Worm (Caenorhabditis elegans) whole organism, L2 larva: ENCODE results near the gene chca-1.
A peak's percentile ranks its signal among the peaks of the same experiment; 100 is the strongest.

Experiments used
- F13H6.1 ChIP-seq: sonication (generic microtip); optimal IDR thresholded peaks from 2 replicates; lab custom pipeline; 2016; ENCODE audit warnings: missing genetic modification characterization, missing compliant biosample characterization
- R02D3.7 ChIP-seq: fragments of 150-350 bp; optimal IDR thresholded peaks from 2 replicates; lab custom pipeline; 2014; ENCODE audit warnings: missing biosample characterization, missing genetic modification characterization
- Y55F3AM.14 ChIP-seq: fragments of 200-800 bp; sonication (Bioruptor generic); optimal IDR thresholded peaks from 2 replicates; lab custom pipeline; 2018; ENCODE audit warnings: mild to moderate bottlenecking, missing genetic modification characterization, missing compliant biosample characterization
- ZK546.5 ChIP-seq: sonication (generic microtip); optimal IDR thresholded peaks from 2 replicates; lab custom pipeline; 2017; ENCODE audit warnings: missing biosample characterization, missing genetic modification characterization
- alr-1 ChIP-seq: fragments of 150-350 bp; optimal IDR thresholded peaks from 2 replicates; lab custom pipeline; 2014; ENCODE audit warnings: missing biosample characterization, missing genetic modification characterization
- ama-1 ChIP-seq: fragments of 150-350 bp; optimal IDR thresholded peaks from 2 replicates; lab custom pipeline; 2018; ENCODE audit warnings: inconsistent platforms
- blmp-1 ChIP-seq: sonication (generic microtip); optimal IDR thresholded peaks from 2 replicates; lab custom pipeline; 2017; ENCODE audit warnings: missing genetic modification characterization, mild to moderate bottlenecking, missing compliant biosample characterization, antibody characterized with exemption, moderate library complexity; ENCODE audit not compliant: insufficient read depth
- ceh-16 ChIP-seq: fragments of 150-350 bp; optimal IDR thresholded peaks from 2 replicates; lab custom pipeline; 2014; ENCODE audit warnings: missing biosample characterization, missing genetic modification characterization
- crh-2 ChIP-seq: sonication (generic microtip); optimal IDR thresholded peaks from 2 replicates; lab custom pipeline; 2017; ENCODE audit warnings: missing biosample characterization, missing genetic modification characterization
- dmd-4 ChIP-seq: sonication (generic microtip); optimal IDR thresholded peaks from 2 replicates; lab custom pipeline; 2017; ENCODE audit warnings: missing biosample characterization, missing genetic modification characterization
- egl-27 ChIP-seq: sonication (generic microtip); optimal IDR thresholded peaks from 3 replicates; lab custom pipeline; 2017; ENCODE audit warnings: missing biosample characterization, missing genetic modification reagents, missing genetic modification characterization
- elt-1 ChIP-seq: fragments of 150-350 bp; optimal IDR thresholded peaks from 2 replicates; lab custom pipeline; 2014; ENCODE audit warnings: missing biosample characterization, missing genetic modification characterization
- fos-1 ChIP-seq: fragments of 150-350 bp; optimal IDR thresholded peaks from 2 replicates; lab custom pipeline; 2014; ENCODE audit warnings: missing biosample characterization, missing genetic modification characterization
- gmeb-1 ChIP-seq: fragments of 150-350 bp; optimal IDR thresholded peaks from 2 replicates; lab custom pipeline; 2014; ENCODE audit warnings: missing biosample characterization, missing genetic modification characterization
- lin-39 ChIP-seq: fragments of 150-350 bp; optimal IDR thresholded peaks from 2 replicates; lab custom pipeline; 2014; ENCODE audit warnings: missing biosample characterization, missing genetic modification reagents, missing genetic modification characterization
- lsy-2 ChIP-seq, 2 experiments: fragments of 150-350 bp in 1 of 2; sonication (generic microtip) in 1 of 2; optimal IDR thresholded peaks; 2 replicates each; lab custom pipeline; 2014 to 2017; ENCODE audit warnings: missing biosample characterization in 2 of 2, missing genetic modification characterization in 2 of 2
- mab-5 ChIP-seq: fragments of 150-350 bp; optimal IDR thresholded peaks from 2 replicates; lab custom pipeline; 2014; ENCODE audit warnings: missing biosample characterization, missing genetic modification characterization
- mbf-1 ChIP-seq: sonication (generic microtip); optimal IDR thresholded peaks from 2 replicates; lab custom pipeline; 2017; ENCODE audit warnings: missing biosample characterization, missing genetic modification characterization
- mdl-1 ChIP-seq, 2 experiments: fragments of 150-350 bp in 1 of 2; sonication (generic microtip) in 1 of 2; optimal IDR thresholded peaks; 2 replicates each; lab custom pipeline; 2017; ENCODE audit warnings: missing biosample characterization in 2 of 2, missing genetic modification characterization in 2 of 2
- nhr-10 ChIP-seq: sonication (generic microtip); optimal IDR thresholded peaks from 2 replicates; lab custom pipeline; 2017; ENCODE audit warnings: missing biosample characterization, missing genetic modification characterization
- nhr-11 ChIP-seq: fragments of 150-350 bp; optimal IDR thresholded peaks from 2 replicates; lab custom pipeline; 2014; ENCODE audit warnings: missing biosample characterization, missing genetic modification characterization
- nhr-129 ChIP-seq: fragments of 150-350 bp; optimal IDR thresholded peaks from 2 replicates; lab custom pipeline; 2014; ENCODE audit warnings: missing biosample characterization, missing genetic modification characterization
- nhr-21 ChIP-seq: fragments of 150-350 bp; optimal IDR thresholded peaks from 2 replicates; lab custom pipeline; 2014; ENCODE audit warnings: missing biosample characterization, missing genetic modification characterization
- nhr-23 ChIP-seq: fragments of 150-350 bp; optimal IDR thresholded peaks from 2 replicates; lab custom pipeline; 2014; ENCODE audit warnings: missing biosample characterization, missing genetic modification reagents, missing genetic modification characterization
- nhr-237 ChIP-seq: fragments of 150-350 bp; optimal IDR thresholded peaks from 2 replicates; lab custom pipeline; 2014; ENCODE audit warnings: missing biosample characterization, missing genetic modification characterization
- nhr-25 ChIP-seq: fragments of 150-350 bp; sonication (generic microtip); optimal IDR thresholded peaks from 3 replicates; lab custom pipeline; 2014; ENCODE audit warnings: missing biosample characterization, missing genetic modification characterization
- nhr-77 ChIP-seq: fragments of 150-350 bp; optimal IDR thresholded peaks from 2 replicates; lab custom pipeline; 2014; ENCODE audit warnings: missing biosample characterization, missing genetic modification characterization
- sem-4 ChIP-seq: fragments of 150-350 bp; optimal IDR thresholded peaks from 2 replicates; lab custom pipeline; 2014; ENCODE audit warnings: missing biosample characterization, missing genetic modification reagents, missing genetic modification characterization
- sma-3 ChIP-seq: sonication (generic microtip); optimal IDR thresholded peaks from 2 replicates; lab custom pipeline; 2016; ENCODE audit warnings: missing genetic modification reagents, missing genetic modification characterization, missing compliant biosample characterization
- sma-9 ChIP-seq, 2 experiments: fragments of 150-350 bp in 1 of 2; sonication (generic microtip) in 1 of 2; optimal IDR thresholded peaks; 2 replicates each; lab custom pipeline; 2014 to 2016; ENCODE audit warnings: missing genetic modification characterization in 2 of 2, mild to moderate bottlenecking in 1 of 2, missing biosample characterization in 1 of 2, missing compliant biosample characterization in 1 of 2, missing genetic modification reagents in 1 of 2, moderate library complexity in 1 of 2
- snpc-4 ChIP-seq: fragments of 150-350 bp; optimal IDR thresholded peaks from 2 replicates; lab custom pipeline; 2014; ENCODE audit warnings: missing biosample characterization, missing genetic modification characterization
- unc-39 ChIP-seq: fragments of 150-350 bp; optimal IDR thresholded peaks from 2 replicates; lab custom pipeline; 2014; ENCODE audit warnings: missing biosample characterization, missing genetic modification characterization
- unc-55 ChIP-seq: fragments of 150-350 bp; sonication (generic microtip); optimal IDR thresholded peaks from 3 replicates; lab custom pipeline; 2014; ENCODE audit warnings: missing biosample characterization, missing genetic modification reagents, missing genetic modification characterization
- unc-62 ChIP-seq: fragments of 150-350 bp; optimal IDR thresholded peaks from 2 replicates; lab custom pipeline; 2014; ENCODE audit warnings: missing biosample characterization, missing genetic modification reagents, missing genetic modification characterization
- ztf-1 ChIP-seq: fragments of 200-800 bp; sonication (Bioruptor generic); conservative IDR thresholded peaks from 2 replicates; pipeline ENCODE4 v1.3.6; 2022; ENCODE audit warnings: missing genetic modification characterization, missing compliant biosample characterization
- ztf-4 ChIP-seq: fragments of 150-350 bp; optimal IDR thresholded peaks from 2 replicates; lab custom pipeline; 2014; ENCODE audit warnings: missing biosample characterization, missing genetic modification characterization

Gene chca-1

ce11 chrIV:9672434-9672833 is 21.2 kb downstream of the chca-1 start:
- TF ChIP-seq F13H6.1 (no peak), nhr-237 (tag; lab: Kevin White, UChicago) (no peak), nhr-129 (tag; lab: Kevin White, UChicago) (peak; percentile 45), sma-9 (GFP tag; optimal IDR thresholded peaks at IDR 0.05; lab: Kevin White, UChicago) (peak; percentile 92), sma-9 (tag; optimal IDR thresholded peaks at IDR 0.05; lab: Kevin White, UChicago) (no peak), dmd-4 (tag; lab: Kevin White, UChicago) (no peak), mab-5 (tag; lab: Kevin White, UChicago) (no peak), ztf-4 (no peak), sma-3 (GFP tag; lab: Kevin White, UChicago) (peak; percentile 84), fos-1 (peak; percentile 39), elt-1 (tag; lab: Kevin White, UChicago) (no peak), nhr-25 (tag; lab: Kevin White, UChicago) (peak; percentile 73), unc-55 (no peak), crh-2 (peak; percentile 13), mdl-1 (tag; optimal IDR thresholded peaks at IDR 0.05; lab: Kevin White, UChicago) (peak in 1 of 2 experiments; percentile 41), R02D3.7 (tag; lab: Kevin White, UChicago) (no peak), gmeb-1 (tag; lab: Kevin White, UChicago) (peak; percentile 44), Y55F3AM.14 (GFP tag; lab: Kevin White, UChicago) (peak; percentile 8), unc-39 (tag; lab: Kevin White, UChicago) (no peak), lin-39 (tag; lab: Kevin White, UChicago) (no peak), nhr-11 (tag; lab: Kevin White, UChicago) (no peak), blmp-1 (tag; lab: Kevin White, UChicago) (peak; percentile 34), lsy-2 (tag; optimal IDR thresholded peaks at IDR 0.05; lab: Kevin White, UChicago) (peak in 1 of 2 experiments; percentile 81), nhr-21 (tag; lab: Kevin White, UChicago) (peak; percentile 92), nhr-10 (no peak)
- TF ChIP-seq, all 48 proteins: peak for 12

- TF ChIP-seq sma-9 (GFP tag; optimal IDR thresholded peaks at IDR 0.05; lab: Kevin White, UChicago) = peak; percentile 32
- TF ChIP-seq sma-9 (tag; optimal IDR thresholded peaks at IDR 0.05; lab: Kevin White, UChicago) = no peak
- TF ChIP-seq blmp-1 (tag; lab: Kevin White, UChicago) = peak; percentile 81
- no peak for TF ChIP-seq nhr-77 (tag; lab: Kevin White, UChicago)
- peak; percentile 41 for TF ChIP-seq nhr-25 (tag; lab: Kevin White, UChicago)
- no peak for TF ChIP-seq Y55F3AM.14 (GFP tag; lab: Kevin White, UChicago)
- no peak for TF ChIP-seq R02D3.7 (tag; lab: Kevin White, UChicago)
- no peak for TF ChIP-seq lsy-2 (tag; optimal IDR thresholded peaks at IDR 0.05; lab: Kevin White, UChicago)
- TF ChIP-seq egl-27 (tag; lab: Kevin White, UChicago) = no peak
- TF ChIP-seq lin-39 (tag; lab: Kevin White, UChicago) = no peak
- no peak for TF ChIP-seq mdl-1 (tag; optimal IDR thresholded peaks at IDR 0.05; lab: Kevin White, UChicago)
- no peak for TF ChIP-seq nhr-11 (tag; lab: Kevin White, UChicago)
- TF ChIP-seq snpc-4 = no peak
Measured at ce11 chrIV:9673206-9673605, 22.0 kb downstream of the chca-1 start.

- peak; percentile 25 for TF ChIP-seq fos-1
- TF ChIP-seq mab-5 (tag; lab: Kevin White, UChicago) = no peak
- TF ChIP-seq crh-2 = peak; percentile 71
- peak in 1 of 2 experiments; percentile 30 for TF ChIP-seq mdl-1 (tag; optimal IDR thresholded peaks at IDR 0.05; lab: Kevin White, UChicago)
- TF ChIP-seq mbf-1 (tag; lab: Kevin White, UChicago) = no peak
- no peak for TF ChIP-seq nhr-77 (tag; lab: Kevin White, UChicago)
- no peak for TF ChIP-seq nhr-10
- peak; percentile 48 for TF ChIP-seq elt-1 (tag; lab: Kevin White, UChicago)
- TF ChIP-seq nhr-23 (tag; lab: Kevin White, UChicago) = no peak
- TF ChIP-seq ztf-4 = no peak
- no peak for TF ChIP-seq unc-55
- no peak for TF ChIP-seq nhr-129 (tag; lab: Kevin White, UChicago)
- TF ChIP-seq sma-9 (GFP tag; optimal IDR thresholded peaks at IDR 0.05; lab: Kevin White, UChicago) = peak; percentile 60
- no peak for TF ChIP-seq sma-9 (tag; optimal IDR thresholded peaks at IDR 0.05; lab: Kevin White, UChicago)
- no peak for TF ChIP-seq ama-1 (lab: Kevin White, UChicago)
Measured at ce11 chrIV:9673683-9674336, 22.6 kb downstream of the chca-1 start.

ce11 chrIV:9675572-9675971 is 24.4 kb downstream of the chca-1 start, which contains the start of gene nhr-34:
Gene nhr-34 (minus strand): TSS chrIV:9675672.
- TF ChIP-seq unc-62 (no peak), ceh-16 (no peak), lsy-2 (tag; optimal IDR thresholded peaks at IDR 0.05; lab: Kevin White, UChicago) (no peak), dmd-4 (tag; lab: Kevin White, UChicago) (no peak), ZK546.5 (tag; lab: Kevin White, UChicago) (no peak), sem-4 (no peak), ztf-1 (GFP tag; lab: Robert Waterston, UW) (no peak), ama-1 (lab: Kevin White, UChicago) (no peak), lin-39 (tag; lab: Kevin White, UChicago) (no peak), blmp-1 (tag; lab: Kevin White, UChicago) (no peak), alr-1 (no peak)
